Fruit fly (Drosophila melanogaster): ENCODE data around the gene Coq8.

DNA sequence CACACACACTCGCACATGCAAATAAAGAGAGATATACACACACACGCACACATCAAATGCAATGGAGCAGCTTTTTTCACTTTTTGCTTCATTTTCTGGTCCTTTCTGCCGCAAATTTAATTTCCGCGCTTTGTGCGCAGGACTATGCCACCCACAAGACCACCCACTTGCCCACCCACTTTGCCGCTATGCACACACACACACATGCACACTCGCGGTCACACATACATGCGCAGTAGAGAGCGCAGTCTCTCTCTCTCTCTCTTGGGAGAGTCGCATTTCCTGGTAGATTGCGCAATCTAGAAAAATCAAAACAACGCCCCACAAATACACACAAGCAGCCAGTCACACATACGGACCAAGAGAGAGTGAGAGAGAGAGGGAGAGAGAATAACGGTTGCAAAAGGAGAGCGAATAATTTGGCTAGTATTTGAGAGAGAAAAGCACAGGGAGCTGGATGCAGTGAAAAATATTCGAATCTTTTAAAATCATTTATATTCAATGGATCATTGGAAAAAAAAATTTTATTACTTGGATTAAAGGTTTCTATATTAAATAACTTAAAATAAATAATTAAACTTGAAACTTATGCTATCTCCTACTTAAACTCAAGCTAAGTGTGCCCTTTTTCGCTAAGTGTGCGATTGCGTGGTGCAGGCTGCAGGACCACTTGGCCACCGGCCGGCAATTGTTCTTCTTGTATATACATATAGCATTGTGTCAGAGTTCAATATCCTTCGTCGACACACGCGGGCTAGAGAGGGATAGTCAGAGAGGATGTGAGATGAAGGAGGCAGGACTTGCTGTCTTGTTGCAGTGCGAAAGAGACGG is 24.7 kb upstream of the Coq8 start:
- TF ChIP-seq insv (optimal IDR thresholded peaks at IDR 0.05) (no peak), ttk (optimal IDR thresholded peaks at IDR 0.05) (no peak), psq (optimal IDR thresholded peaks at IDR 0.05) (no peak)
